Fruit fly (Drosophila melanogaster) S2 (cell line): ENCODE measurements around the gene TfIIFalpha.

Experiments used
- CG8478 ChIP-seq: fragments of >200 bp; optimal IDR thresholded peaks from 2 replicates; lab custom pipeline; 2018
- CTCF ChIP-seq, 2 experiments: fragments of >200 bp; optimal IDR thresholded peaks; 2 replicates each; lab custom pipeline; 2018

TfIIFalpha gene

DNA sequence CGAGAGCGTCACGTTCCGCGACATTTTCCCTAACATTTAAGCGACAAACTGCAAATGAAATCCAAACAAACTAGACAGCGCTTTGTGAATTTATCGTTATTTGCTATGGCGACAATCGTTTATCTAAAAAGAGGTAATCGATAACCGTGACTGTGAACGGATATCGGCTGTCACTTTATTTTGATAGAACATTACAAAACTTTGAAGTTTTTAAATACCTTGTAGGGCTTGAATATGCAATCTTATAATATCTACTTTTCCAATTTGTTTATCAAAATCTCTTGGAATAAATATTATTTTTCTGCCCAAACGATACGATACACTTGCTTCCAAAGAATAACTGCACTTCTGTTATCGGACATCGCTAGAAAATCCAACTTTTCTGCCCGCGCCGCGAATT lies at the start of gene TfIIFalpha, which contains the start of gene CG1024:
Gene TfIIFalpha, plus strand, starts transcription at position 339 of the 400 bp plus-strand sequence.
Gene CG1024, minus strand, starts transcription at position 200 of the 400 bp plus-strand sequence.
- TF ChIP-seq CTCF (optimal IDR thresholded peaks at IDR 0.05; lab: Kevin White, UChicago) (no peak), CG8478 (lab: Kevin White, UChicago) (no peak)

dm6 chr3R:6334906-6335433 lies 45.3 kb upstream of the TfIIFalpha start, which contains the start of gene Osi19:
Osi19 (plus strand) TSS chr3R:6335362.
- no peak for TF ChIP-seq CG8478 (lab: Kevin White, UChicago)
- no peak for TF ChIP-seq CTCF (optimal IDR thresholded peaks at IDR 0.05; lab: Kevin White, UChicago)

- TF ChIP-seq CTCF (optimal IDR thresholded peaks at IDR 0.05; lab: Kevin White, UChicago) (no peak), CG8478 (lab: Kevin White, UChicago) (no peak)
These were observed 42.9 kb upstream of the TfIIFalpha start for dm6 chr3R:6337397-6337796.

- TF ChIP-seq CG8478 (lab: Kevin White, UChicago) = no peak
These were observed 40.5 kb upstream of the TfIIFalpha start, which contains the start of gene Osi20 for dm6 chr3R:6339795-6340194. Osi20 (plus strand) TSS chr3R:6340095.

dm6 chr3R:6341668-6342067 lies 38.6 kb upstream of the TfIIFalpha start, which contains the start of gene CG17917:
CG17917 (plus strand) TSS chr3R:6341968.
- TF ChIP-seq CG8478 (lab: Kevin White, UChicago) = no peak
- TF ChIP-seq CTCF (optimal IDR thresholded peaks at IDR 0.05; lab: Kevin White, UChicago) = no peak

- no peak for TF ChIP-seq CG8478 (lab: Kevin White, UChicago)
- TF ChIP-seq CTCF (optimal IDR thresholded peaks at IDR 0.05; lab: Kevin White, UChicago) = no peak
These were observed 37.6 kb upstream of the TfIIFalpha start, which contains the start of gene CG10298 for dm6 chr3R:6342702-6343101. CG10298 (plus strand) TSS chr3R:6343002.

dm6 chr3R:6343396-6344239 lies 36.6 kb upstream of the TfIIFalpha start, which contains the start of gene CG17919:
CG17919 (plus strand) TSS chr3R:6344029.
- TF ChIP-seq CG8478 (lab: Kevin White, UChicago) = no peak
- no peak for TF ChIP-seq CTCF (optimal IDR thresholded peaks at IDR 0.05; lab: Kevin White, UChicago)

- no peak for TF ChIP-seq CTCF (optimal IDR thresholded peaks at IDR 0.05; lab: Kevin White, UChicago)
- TF ChIP-seq CG8478 (lab: Kevin White, UChicago) = no peak
These were observed 34.5 kb upstream of the TfIIFalpha start, which contains the start of the genes SmD2 and CG18048 for dm6 chr3R:6345814-6346213. SmD2 (minus strand) TSS chr3R:6345911. CG18048 (plus strand) TSS chr3R:6346111.

DNA sequence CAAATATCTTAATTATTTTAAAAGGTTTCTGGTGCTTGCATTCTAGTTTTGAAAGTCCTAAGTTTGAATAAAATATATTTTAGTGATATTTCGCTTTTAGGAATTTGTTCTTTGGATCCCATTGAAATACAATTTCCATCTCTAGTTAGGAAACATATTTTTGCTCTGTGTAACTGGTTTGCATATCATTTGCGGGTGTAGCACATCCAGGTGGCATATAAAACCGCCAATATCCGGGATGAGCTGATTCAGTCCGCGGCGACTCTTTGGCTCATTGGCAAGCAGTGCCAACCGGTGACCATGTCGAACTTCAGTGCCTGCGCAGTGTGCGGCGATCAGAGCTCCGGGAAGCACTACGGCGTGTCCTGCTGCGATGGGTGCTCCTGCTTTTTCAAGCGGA lies 31.3 kb upstream of the TfIIFalpha start, which contains the start of gene Hr83:
Gene Hr83, plus strand, starts transcription at position 301 of the 400 bp plus-strand sequence.
- TF ChIP-seq CTCF (optimal IDR thresholded peaks at IDR 0.05; lab: Kevin White, UChicago) (no peak), CG8478 (lab: Kevin White, UChicago) (no peak)

DNA sequence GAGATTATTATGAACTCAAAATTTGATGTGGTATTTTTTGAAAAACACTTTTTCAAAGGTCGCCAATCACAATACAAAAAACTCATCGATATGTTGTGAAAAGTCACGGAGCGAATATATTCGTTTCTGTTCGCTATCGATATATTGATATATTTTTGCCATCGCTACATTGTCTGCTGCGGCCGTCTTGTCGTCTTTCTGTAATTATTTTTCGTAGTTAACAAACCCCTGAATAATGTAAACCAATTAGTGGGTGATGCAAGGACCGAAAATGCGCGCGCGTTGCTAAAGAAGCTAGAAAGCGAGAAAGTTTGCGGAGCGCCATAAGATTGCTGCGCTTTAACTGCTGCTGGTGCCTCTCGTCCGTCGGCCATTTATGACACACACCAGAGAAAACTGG lies 29.5 kb upstream of the TfIIFalpha start, which contains the start of gene Pak:
Gene Pak, plus strand, starts transcription at position 142 of the 400 bp plus-strand sequence.
- TF ChIP-seq CTCF (optimal IDR thresholded peaks at IDR 0.05; lab: Kevin White, UChicago) = no peak
- no peak for TF ChIP-seq CG8478 (lab: Kevin White, UChicago)

- TF ChIP-seq CG8478 (lab: Kevin White, UChicago) (no peak), CTCF (optimal IDR thresholded peaks at IDR 0.05; lab: Kevin White, UChicago) (no peak)
These were observed 29.1 kb upstream of the TfIIFalpha start for dm6 chr3R:6351181-6351580.

dm6 chr3R:6351696-6352378 lies 28.4 kb upstream of the TfIIFalpha start:
- TF ChIP-seq CG8478 (lab: Kevin White, UChicago) (no peak), CTCF (optimal IDR thresholded peaks at IDR 0.05; lab: Kevin White, UChicago) (no peak)

DNA sequence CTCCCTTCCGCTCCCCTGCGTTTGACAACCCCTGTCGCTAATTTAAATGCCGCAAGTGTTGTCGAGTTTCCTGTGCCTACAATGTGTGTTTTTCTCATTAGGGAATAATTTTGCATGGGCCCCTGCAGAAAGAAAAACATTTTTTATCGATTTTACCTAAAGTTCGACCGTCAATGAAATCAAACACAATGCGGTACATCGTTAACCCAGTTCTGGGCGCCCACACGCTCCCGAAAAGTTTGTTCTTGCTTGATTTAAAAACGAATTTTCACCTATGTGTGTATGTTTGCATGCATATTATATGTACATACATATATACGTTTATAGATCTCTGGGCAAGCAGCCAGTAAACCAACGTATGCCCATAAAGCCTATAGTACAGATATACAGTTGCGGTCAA lies 27.8 kb upstream of the TfIIFalpha start:
- TF ChIP-seq CG8478 (lab: Kevin White, UChicago) (no peak), CTCF (optimal IDR thresholded peaks at IDR 0.05; lab: Kevin White, UChicago) (no peak)

- TF ChIP-seq CG8478 (lab: Kevin White, UChicago) (no peak), CTCF (optimal IDR thresholded peaks at IDR 0.05; lab: Kevin White, UChicago) (no peak)
These were observed 27.2 kb upstream of the TfIIFalpha start for dm6 chr3R:6352893-6353623.
